Fruit fly (Drosophila melanogaster): ENCODE measurements around the gene CG5909.

Gene CG5909

DNA sequence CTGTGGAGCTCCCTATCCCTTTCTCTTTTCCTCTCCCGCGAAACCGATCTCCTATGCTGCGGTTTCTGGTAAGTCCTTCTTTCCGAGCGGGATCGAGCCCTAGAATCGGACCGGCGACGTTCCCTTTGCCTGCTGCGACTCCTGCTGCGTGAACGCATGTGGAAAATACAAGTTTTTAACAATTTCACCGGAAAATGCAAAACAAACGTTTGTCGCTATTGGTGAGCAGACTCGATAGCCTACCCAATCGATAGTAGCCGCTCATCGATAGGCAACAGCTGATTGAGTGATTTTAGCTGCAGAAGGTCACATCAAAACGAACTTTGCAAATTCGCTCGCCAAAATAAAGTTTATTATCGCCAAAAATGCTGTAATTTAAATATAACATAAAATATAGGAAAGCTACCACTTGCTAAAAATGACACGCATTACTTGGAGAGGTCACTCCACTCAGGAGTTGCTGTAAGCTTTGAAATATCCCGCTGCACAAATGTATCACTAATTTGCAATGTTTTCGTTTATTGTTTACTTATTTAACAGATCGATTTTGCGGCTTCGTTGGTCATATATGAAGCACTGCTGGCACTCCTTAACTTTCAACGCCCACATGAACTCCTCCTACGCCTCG lies 44.4 kb upstream of the CG5909 start, which contains the start of the genes CG6066 and CG5880:
Gene CG6066, minus strand, starts transcription at position 243 of the 628 bp plus-strand sequence.
Gene CG5880, plus strand, starts transcription at position 281 of the 628 bp plus-strand sequence.
- TF ChIP-seq Jra (GFP tag; optimal IDR thresholded peaks at IDR 0.05) (no peak), psq (GFP tag; optimal IDR thresholded peaks at IDR 0.05) (no peak), CG9705 (GFP tag; optimal IDR thresholded peaks at IDR 0.05) (no peak), Sp1 (GFP tag; optimal IDR thresholded peaks at IDR 0.05) (no peak), rgr (GFP tag; optimal IDR thresholded peaks at IDR 0.05) (no peak), Hr83 (GFP tag; optimal IDR thresholded peaks at IDR 0.05; ENCODE audit: poor library complexity, severe bottlenecking) (no peak), Dif (GFP tag; optimal IDR thresholded peaks at IDR 0.05; ENCODE audit: partially characterized antibody) (no peak), lola (GFP tag; optimal IDR thresholded peaks at IDR 0.05) (no peak), brk (GFP tag; optimal IDR thresholded peaks at IDR 0.05) (no peak)

DNA sequence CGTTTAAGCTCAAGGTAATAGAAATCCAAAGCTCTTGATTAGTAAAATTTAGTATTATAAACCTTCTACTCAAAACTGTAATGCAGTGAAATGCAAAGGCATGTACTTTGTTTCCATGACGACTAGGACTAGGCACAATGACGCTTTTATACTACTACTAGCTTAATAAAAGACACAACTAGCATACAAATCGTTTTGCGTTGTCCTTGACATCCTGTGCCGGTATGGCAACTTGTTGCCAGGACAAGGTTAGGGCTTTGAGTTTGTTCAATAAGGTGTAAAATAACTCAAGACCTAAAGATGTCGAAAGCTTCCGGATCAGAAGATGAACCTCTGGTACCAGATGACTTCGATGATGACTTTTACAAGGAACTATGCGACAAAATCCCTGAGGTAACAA lies 42.6 kb upstream of the CG5909 start, which contains the start of gene CG5882:
Gene CG5882, plus strand, starts transcription at position 301 of the 400 bp plus-strand sequence.
- TF ChIP-seq pan (optimal IDR thresholded peaks at IDR 0.05) (no peak), sv (GFP tag; optimal IDR thresholded peaks at IDR 0.05) (no peak), ey (GFP tag; optimal IDR thresholded peaks at IDR 0.05) (no peak), dl (GFP tag; optimal IDR thresholded peaks at IDR 0.05; ENCODE audit: insufficient read depth in 1 of 2, partially characterized antibody in 2 of 2) (no peak), usp (GFP tag; optimal IDR thresholded peaks at IDR 0.05) (no peak), Mio (GFP tag; optimal IDR thresholded peaks at IDR 0.05) (no peak), CG9705 (GFP tag; optimal IDR thresholded peaks at IDR 0.05) (no peak), Vsx2 (GFP tag; optimal IDR thresholded peaks at IDR 0.05; ENCODE audit: partially characterized antibody) (no peak), rgr (GFP tag; optimal IDR thresholded peaks at IDR 0.05) (no peak), Sp1 (GFP tag; optimal IDR thresholded peaks at IDR 0.05) (no peak), lola (GFP tag; optimal IDR thresholded peaks at IDR 0.05) (no peak), brk (GFP tag; optimal IDR thresholded peaks at IDR 0.05) (no peak), jim (GFP tag; optimal IDR thresholded peaks at IDR 0.05) (no peak), HLH106 (tag; optimal IDR thresholded peaks at IDR 0.05) (no peak), GATAd (GFP tag; optimal IDR thresholded peaks at IDR 0.05) (no peak), psq (GFP tag; optimal IDR thresholded peaks at IDR 0.05) (no peak), CG32264 (GFP tag; optimal IDR thresholded peaks at IDR 0.05) (no peak), woc (GFP tag; optimal IDR thresholded peaks at IDR 0.05) (no peak), br (GFP tag; optimal IDR thresholded peaks at IDR 0.05) (no peak), tai (GFP tag; optimal IDR thresholded peaks at IDR 0.05) (no peak)

DNA sequence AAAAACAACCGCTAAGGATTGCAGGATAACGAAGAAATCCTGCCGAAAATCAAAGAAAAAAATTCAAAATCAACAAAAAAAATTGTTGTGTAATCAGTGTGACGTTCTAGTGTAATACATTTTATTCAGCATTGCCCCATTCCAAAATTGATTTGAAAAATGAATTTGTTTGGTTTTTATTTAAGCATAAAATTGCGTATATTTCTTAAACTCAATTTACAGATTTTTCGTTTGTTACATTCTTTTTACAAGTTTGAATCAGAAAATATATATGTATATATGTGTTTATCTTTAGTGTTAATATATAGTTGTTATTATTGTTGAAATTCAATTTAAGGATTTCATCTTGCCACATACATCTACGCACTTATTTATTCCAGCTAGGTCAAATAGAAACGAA lies 36.4 kb upstream of the CG5909 start, which contains the start of gene CG6059:
Gene CG6059, minus strand, starts transcription at position 101 of the 400 bp plus-strand sequence.
- no peak for TF ChIP-seq CG9705 (GFP tag; optimal IDR thresholded peaks at IDR 0.05)
- no peak for TF ChIP-seq N (GFP tag; optimal IDR thresholded peaks at IDR 0.05)
- no peak for TF ChIP-seq rgr (GFP tag; optimal IDR thresholded peaks at IDR 0.05)
- no peak for TF ChIP-seq Sp1 (GFP tag; optimal IDR thresholded peaks at IDR 0.05)
- TF ChIP-seq Hr83 (GFP tag; optimal IDR thresholded peaks at IDR 0.05; ENCODE audit: poor library complexity, severe bottlenecking): no peak
- TF ChIP-seq psq (GFP tag; optimal IDR thresholded peaks at IDR 0.05): no peak
- TF ChIP-seq Hnf4 (GFP tag; optimal IDR thresholded peaks at IDR 0.05): no peak
- no peak for TF ChIP-seq ey (GFP tag; optimal IDR thresholded peaks at IDR 0.05)

DNA sequence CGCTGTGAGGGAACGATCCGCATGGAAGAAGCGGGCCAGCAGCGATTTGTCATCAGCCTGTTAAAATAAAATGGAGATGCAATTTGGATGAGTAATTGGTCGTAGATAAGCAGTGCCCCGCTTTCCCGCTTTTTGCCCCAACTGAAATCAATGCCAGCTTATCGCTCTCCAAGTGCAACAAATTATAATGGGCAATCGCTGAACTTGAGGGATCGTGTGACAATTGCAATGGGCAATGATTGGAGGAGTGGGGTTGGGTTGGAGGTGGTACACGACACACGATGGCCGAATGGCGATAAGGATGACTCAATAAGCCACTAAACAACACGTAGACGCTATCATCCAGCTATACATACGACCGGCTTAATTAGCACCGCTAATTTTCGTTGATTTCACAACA lies 32.2 kb upstream of the CG5909 start:
- TF ChIP-seq sage (GFP tag; optimal IDR thresholded peaks at IDR 0.05) (no peak), Rel (GFP tag; optimal IDR thresholded peaks at IDR 0.05) (no peak), Rel (tag; optimal IDR thresholded peaks at IDR 0.05) (peak; percentile 25), foxo (GFP tag; optimal IDR thresholded peaks at IDR 0.05) (no peak), h (GFP tag; optimal IDR thresholded peaks at IDR 0.05) (peak; percentile 17), Vsx2 (GFP tag; optimal IDR thresholded peaks at IDR 0.05; ENCODE audit: partially characterized antibody) (no peak), ey (GFP tag; optimal IDR thresholded peaks at IDR 0.05) (no peak)

All from whole organism, wandering third instar larva.